Fruit fly (Drosophila melanogaster) Kc167 (cell line): ENCODE measurements around the gene Dop1R1.

Source experiments
- Myc ChIP-seq: fragments of >200 bp; optimal IDR thresholded peaks from 2 replicates; lab custom pipeline; 2017; ENCODE audit warnings: missing external identifiers
- ttk ChIP-seq: sonication (Bioruptor generic); optimal IDR thresholded peaks from 2 replicates; lab custom pipeline; 2017; ENCODE audit warnings: missing external identifiers

dm6 chr3R:14125479-14126121, 89.0 kb downstream of the Dop1R1 start, which contains the start of the genes 140up and Polr2B:
- TF ChIP-seq Myc (lab: Kevin White, UChicago) (no peak), ttk (lab: Kevin White, UChicago) (no peak)
